Fruit fly (Drosophila melanogaster) whole organism, embryonic: ENCODE results near the gene CG8112.

Source experiments
- Atf3 ChIP-seq: fragments of 200-800 bp; sonication (Bioruptor generic); optimal IDR thresholded peaks from 3 replicates; lab custom pipeline; 2016; ENCODE audit warnings: missing biosample characterization, missing genetic modification characterization
- B-H2 ChIP-seq: fragments of 200-800 bp; sonication (Bioruptor generic); optimal IDR thresholded peaks from 2 replicates; lab custom pipeline; 2018; ENCODE audit warnings: missing biosample characterization, mild to moderate bottlenecking, missing genetic modification characterization
- Bdp1 ChIP-seq: fragments of 200-800 bp; sonication (Bioruptor generic); optimal IDR thresholded peaks from 3 replicates; lab custom pipeline; 2016; ENCODE audit warnings: missing biosample characterization, missing genetic modification characterization
- Blimp-1 ChIP-seq: fragments of 200-800 bp; sonication (Bioruptor generic); optimal IDR thresholded peaks from 3 replicates; lab custom pipeline; 2018; ENCODE audit warnings: missing biosample characterization, missing genetic modification characterization, mild to moderate bottlenecking, moderate library complexity, missing genetic modification reagents
- CG1529 ChIP-seq: fragments of 200-800 bp; sonication (Bioruptor generic); optimal IDR thresholded peaks from 3 replicates; lab custom pipeline; 2018; ENCODE audit warnings: missing biosample characterization, missing genetic modification characterization
- CG16813 ChIP-seq: fragments of 200-800 bp; sonication (Bioruptor generic); IDR thresholded peaks from 3 replicates; pipeline ENCODE4 v1.3.6; 2022; ENCODE audit warnings: missing biosample characterization, missing genetic modification characterization; ENCODE audit not compliant: partially characterized antibody
- CG17359 ChIP-seq: fragments of 200-800 bp; sonication (Bioruptor generic); optimal IDR thresholded peaks from 3 replicates; lab custom pipeline; 2018; ENCODE audit warnings: missing biosample characterization, mild to moderate bottlenecking, missing genetic modification characterization, moderate library complexity
- CG18262 ChIP-seq: fragments of 200-800 bp; optimal IDR thresholded peaks from 3 replicates; lab custom pipeline; 2019; ENCODE audit warnings: missing biosample characterization, mild to moderate bottlenecking, missing genetic modification characterization, moderate library complexity
- CG18599 ChIP-seq: fragments of 200-800 bp; sonication (Bioruptor generic); optimal IDR thresholded peaks from 3 replicates; lab custom pipeline; 2017; ENCODE audit warnings: missing biosample characterization, missing genetic modification characterization, mild to moderate bottlenecking, moderate library complexity, missing genetic modification reagents
- CG30403 ChIP-seq: fragments of 200-800 bp; sonication (Bioruptor generic); optimal IDR thresholded peaks from 3 replicates; lab custom pipeline; 2016; ENCODE audit warnings: missing biosample characterization, missing genetic modification characterization
- CG32532 ChIP-seq: fragments of 200-800 bp; sonication (Bioruptor generic); IDR thresholded peaks from 2 replicates; pipeline ENCODE4 v1.3.6; 2022; ENCODE audit warnings: missing biosample characterization, missing genetic modification characterization
- CG3847 ChIP-seq: fragments of 200-800 bp; sonication (Bioruptor generic); IDR thresholded peaks from 2 replicates; pipeline ENCODE4 v1.3.6; 2022; ENCODE audit warnings: missing biosample characterization, missing genetic modification characterization
- CG9797 ChIP-seq: fragments of 200-800 bp; sonication (Bioruptor generic); optimal IDR thresholded peaks from 3 replicates; lab custom pipeline; 2018; ENCODE audit warnings: missing biosample characterization, mild to moderate bottlenecking, missing genetic modification characterization
- CG9876 ChIP-seq: fragments of 200-800 bp; sonication (Bioruptor generic); optimal IDR thresholded peaks from 2 replicates; lab custom pipeline; 2016; ENCODE audit warnings: missing biosample characterization, missing genetic modification characterization
- D ChIP-seq, 2 experiments: fragments of 200-800 bp in 1 of 2; fragments of >200 bp in 1 of 2; sonication (Bioruptor generic) in 1 of 2; optimal IDR thresholded peaks; 2 replicates in 1 of 2; 3 replicates in 1 of 2; lab custom pipeline; 2017; ENCODE audit warnings: mild to moderate bottlenecking in 1 of 2, missing biosample characterization in 1 of 2, missing genetic modification characterization in 1 of 2, missing genetic modification reagents in 1 of 2
- Ets65A ChIP-seq: fragments of 200-800 bp; sonication (Bioruptor generic); peaks from one replicate; lab custom pipeline; 2016; ENCODE audit warnings: missing biosample characterization, missing genetic modification characterization
- Ets97D ChIP-seq: fragments of 200-800 bp; sonication (Bioruptor generic); optimal IDR thresholded peaks from 3 replicates; lab custom pipeline; 2016; ENCODE audit warnings: missing biosample characterization, missing genetic modification characterization
- GATAe ChIP-seq: fragments of 200-800 bp; sonication (Bioruptor generic); conservative IDR thresholded peaks from 2 replicates; pipeline ENCODE4 v1.3.6; 2022; ENCODE audit warnings: missing biosample characterization, missing genetic modification characterization
- HLHmδ ChIP-seq: fragments of 200-800 bp; sonication (Bioruptor generic); optimal IDR thresholded peaks from 2 replicates; lab custom pipeline; 2018; ENCODE audit warnings: missing biosample characterization, mild to moderate bottlenecking, missing genetic modification characterization, moderate library complexity
- Hr39 ChIP-seq: fragments of >200 bp; optimal IDR thresholded peaks from 2 replicates; lab custom pipeline; 2017
- MESR4 ChIP-seq: fragments of 200-800 bp; sonication (Bioruptor generic); optimal IDR thresholded peaks from 2 replicates; lab custom pipeline; 2018; ENCODE audit warnings: missing biosample characterization, mild to moderate bottlenecking, missing genetic modification characterization, moderate library complexity
- MTF-1 ChIP-seq: fragments of 200-800 bp; sonication (Bioruptor generic); optimal IDR thresholded peaks from 2 replicates; lab custom pipeline; 2018; ENCODE audit warnings: missing biosample characterization, mild to moderate bottlenecking, missing genetic modification characterization, borderline replicate concordance
- Myb ChIP-seq: fragments of 200-800 bp; sonication (Bioruptor generic); optimal IDR thresholded peaks from 2 replicates; lab custom pipeline; 2016; ENCODE audit warnings: missing biosample characterization, missing genetic modification characterization
- bigmax ChIP-seq: fragments of 200-800 bp; sonication (Bioruptor generic); optimal IDR thresholded peaks from 2 replicates; lab custom pipeline; 2018; ENCODE audit warnings: missing biosample characterization, mild to moderate bottlenecking, missing genetic modification characterization
- br ChIP-seq: fragments of >200 bp; optimal IDR thresholded peaks from 2 replicates; lab custom pipeline; 2017
- bsh ChIP-seq, 2 experiments: fragments of 200-800 bp; sonication (Bioruptor generic); optimal IDR thresholded peaks; 2 replicates each; lab custom pipeline; 2017 to 2018; ENCODE audit warnings: mild to moderate bottlenecking in 2 of 2, missing biosample characterization in 2 of 2, missing genetic modification characterization in 2 of 2, moderate library complexity in 1 of 2
- croc ChIP-seq: fragments of 200-800 bp; sonication (Bioruptor generic); conservative IDR thresholded peaks from 3 replicates; pipeline ENCODE4 v1.3.6; 2022; ENCODE audit warnings: missing biosample characterization, missing genetic modification characterization
- cwo ChIP-seq: fragments of 200-800 bp; sonication (Bioruptor generic); optimal IDR thresholded peaks from 3 replicates; lab custom pipeline; 2017; ENCODE audit warnings: missing biosample characterization, missing genetic modification characterization, mild to moderate bottlenecking, moderate library complexity, missing genetic modification reagents
- dmrt99B ChIP-seq: fragments of 200-800 bp; sonication (Bioruptor generic); optimal IDR thresholded peaks from 2 replicates; lab custom pipeline; 2018; ENCODE audit warnings: missing biosample characterization, mild to moderate bottlenecking, missing genetic modification characterization, moderate library complexity
- emc ChIP-seq: fragments of 200-800 bp; sonication (Bioruptor generic); optimal IDR thresholded peaks from 2 replicates; lab custom pipeline; 2016; ENCODE audit warnings: missing biosample characterization, missing genetic modification characterization
- ewg ChIP-seq: fragments of 200-800 bp; sonication (Bioruptor generic); optimal IDR thresholded peaks from 3 replicates; lab custom pipeline; 2017; ENCODE audit warnings: mild to moderate bottlenecking, missing biosample characterization, missing genetic modification reagents, missing genetic modification characterization
- fd3F ChIP-seq: fragments of 200-800 bp; sonication (Bioruptor generic); optimal IDR thresholded peaks from 2 replicates; lab custom pipeline; 2018; ENCODE audit warnings: missing biosample characterization, mild to moderate bottlenecking, missing genetic modification characterization, moderate library complexity
- fd96Cb ChIP-seq: fragments of 200-800 bp; sonication (Bioruptor generic); optimal IDR thresholded peaks from 2 replicates; lab custom pipeline; 2018; ENCODE audit warnings: missing biosample characterization, mild to moderate bottlenecking, missing genetic modification characterization, moderate library complexity
- gce ChIP-seq: fragments of 200-800 bp; sonication (Bioruptor generic); IDR thresholded peaks from 3 replicates; pipeline ENCODE4 v1.3.6; 2022; ENCODE audit warnings: missing biosample characterization, missing genetic modification characterization
- gem ChIP-seq: fragments of 200-800 bp; sonication (Bioruptor generic); optimal IDR thresholded peaks from 2 replicates; lab custom pipeline; 2019; ENCODE audit warnings: missing biosample characterization, mild to moderate bottlenecking, missing genetic modification characterization, moderate library complexity
- gfzf ChIP-seq: fragments of 200-800 bp; sonication (Bioruptor generic); optimal IDR thresholded peaks from 2 replicates; lab custom pipeline; 2016; ENCODE audit warnings: missing biosample characterization, mild to moderate bottlenecking, missing genetic modification characterization, moderate library complexity
- lab ChIP-seq: fragments of 200-800 bp; sonication (Bioruptor generic); optimal IDR thresholded peaks from 3 replicates; lab custom pipeline; 2017; ENCODE audit warnings: missing biosample characterization, missing genetic modification characterization, mild to moderate bottlenecking, moderate library complexity, missing genetic modification reagents
- pb ChIP-seq: fragments of 200-800 bp; sonication (Bioruptor generic); optimal IDR thresholded peaks from 3 replicates; lab custom pipeline; 2016; ENCODE audit warnings: missing biosample characterization, missing genetic modification characterization
- pfk ChIP-seq: fragments of 200-800 bp; sonication (Bioruptor generic); optimal IDR thresholded peaks from 2 replicates; lab custom pipeline; 2018; ENCODE audit warnings: missing biosample characterization, mild to moderate bottlenecking, missing genetic modification characterization, moderate library complexity
- pita ChIP-seq: fragments of 200-800 bp; sonication (Bioruptor generic); optimal IDR thresholded peaks from 2 replicates; lab custom pipeline; 2017; ENCODE audit warnings: missing biosample characterization, mild to moderate bottlenecking, missing genetic modification characterization
- repo ChIP-seq: fragments of 200-800 bp; sonication (Bioruptor generic); optimal IDR thresholded peaks from 2 replicates; lab custom pipeline; 2016; ENCODE audit warnings: missing biosample characterization, missing genetic modification characterization
- so ChIP-seq: fragments of 200-800 bp; sonication (Bioruptor generic); IDR thresholded peaks from 3 replicates; pipeline ENCODE4 v1.3.6; 2022; ENCODE audit warnings: missing biosample characterization, missing genetic modification characterization
- vnd ChIP-seq: fragments of 200-800 bp; sonication (Bioruptor generic); IDR thresholded peaks from 3 replicates; pipeline ENCODE4 v1.3.6; 2022; ENCODE audit warnings: missing biosample characterization, missing genetic modification characterization; ENCODE audit not compliant: partially characterized antibody
- wdn ChIP-seq: fragments of 200-800 bp; sonication (Bioruptor generic); IDR thresholded peaks from 2 replicates; pipeline ENCODE4 v1.3.6; 2022; ENCODE audit warnings: missing biosample characterization, missing genetic modification characterization

Gene CG8112

DNA sequence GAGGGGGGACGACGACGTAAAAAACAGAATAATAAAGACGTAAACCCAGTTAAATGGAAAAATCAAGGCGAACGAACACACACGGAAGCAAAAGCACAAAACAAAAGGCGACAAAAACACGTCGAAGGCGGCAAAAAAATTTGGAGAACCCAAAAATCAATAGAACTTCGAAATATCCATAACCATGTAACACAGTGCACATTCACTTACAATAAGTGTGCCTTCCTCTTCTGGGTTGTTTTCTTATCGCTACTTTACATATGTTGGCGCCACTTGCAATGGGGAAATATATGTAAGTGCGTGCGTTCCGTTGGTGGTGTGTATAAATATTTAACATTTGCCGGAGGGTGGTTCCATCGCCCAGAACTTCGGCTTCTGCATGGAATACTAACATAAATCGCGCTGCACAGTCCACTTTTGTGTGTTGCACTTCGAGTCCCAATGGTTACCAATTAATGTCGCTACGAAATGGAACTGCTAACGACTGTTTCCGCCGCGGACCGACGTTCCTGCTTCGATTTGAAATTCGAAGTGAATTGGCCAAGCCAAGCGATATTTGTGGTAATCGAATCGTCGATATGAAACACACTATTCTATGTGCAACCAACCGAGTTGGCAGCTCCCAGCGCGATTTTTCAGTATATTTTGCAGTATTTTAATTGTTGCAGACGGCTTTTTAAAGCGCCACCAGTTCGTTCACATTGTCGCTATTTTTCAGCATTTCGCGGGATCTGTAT lies 34.6 kb downstream of the CG8112 start, which contains the start of the genes CG9801 and Nasp (continued):
- TF ChIP-seq CG32532 (GFP tag; lab: Robert Waterston, UW) (0 out of 2 replicates have a peak, but pooled peaks have one; percentile 9), CG18599 (GFP tag; lab: Kevin White, UChicago) (peak; percentile 13), HLHmδ (GFP tag; lab: Kevin White, UChicago) (peak; percentile 20), lab (GFP tag; lab: Kevin White, UChicago) (peak; percentile 63), gce (GFP tag; lab: Robert Waterston, UW) (0 out of 3 replicates have a peak, but pooled peaks have one; percentile 15), CG3847 (peak; percentile 69), dmrt99B (tag; lab: Kevin White, UChicago) (peak; percentile 21), CG9797 (peak; percentile 94), emc (GFP tag; lab: Kevin White, UChicago) (no peak), Ets97D (GFP tag; lab: Kevin White, UChicago) (peak; percentile 95), pb (GFP tag; lab: Kevin White, UChicago) (peak; percentile 39), MESR4 (peak; percentile 50), so (peak; percentile 48; the same call in 1 of the 3 replicates), gfzf (peak; percentile 97), B-H2 (no peak), br (lab: Kevin White, UChicago) (no peak), repo (GFP tag; lab: Kevin White, UChicago) (peak; percentile 31), CG9876 (peak; percentile 41), gem (tag; lab: Kevin White, UChicago) (no peak), fd3F (GFP tag; lab: Kevin White, UChicago) (peak; percentile 24), Bdp1 (GFP tag; lab: Kevin White, UChicago) (peak; percentile 9), ewg (no peak), CG30403 (GFP tag; lab: Kevin White, UChicago) (peak; percentile 31), CG16813 (GFP tag; lab: Robert Waterston, UW) (peak; percentile 75), fd96Cb (tag; lab: Kevin White, UChicago) (no peak), Myb (GFP tag; lab: Kevin White, UChicago) (peak; percentile 84), CG1529 (GFP tag; lab: Kevin White, UChicago) (no peak), Ets65A (GFP tag; lab: Kevin White, UChicago) (peak; percentile 49), pita (GFP tag; lab: Kevin White, UChicago) (no peak), pfk (GFP tag; lab: Kevin White, UChicago) (no peak), bsh (GFP tag; optimal IDR thresholded peaks at IDR 0.05; lab: Kevin White, UChicago) (peak in 1 of 2 experiments; percentile 19), vnd (GFP tag; lab: Robert Waterston, UW) (peak; percentile 62; the same call in 2 of the 3 replicates), croc (GFP tag; lab: Robert Waterston, UW) (no peak), Blimp-1 (GFP tag; lab: Kevin White, UChicago) (peak; percentile 16), bigmax (GFP tag; lab: Kevin White, UChicago) (no peak), cwo (GFP tag; lab: Kevin White, UChicago) (no peak), Hr39 (lab: Kevin White, UChicago) (no peak), CG18262 (tag; lab: Kevin White, UChicago) (no peak), CG17359 (tag; lab: Kevin White, UChicago) (peak; percentile 18), wdn (GFP tag; lab: Robert Waterston, UW) (peak; percentile 38; the same call in 1 of the 2 replicates), MTF-1 (GFP tag; lab: Kevin White, UChicago) (no peak), D (optimal IDR thresholded peaks at IDR 0.05; lab: Kevin White, UChicago) (no peak), D (GFP tag; optimal IDR thresholded peaks at IDR 0.05; lab: Kevin White, UChicago) (no peak), Atf3 (no peak), GATAe (GFP tag; lab: Robert Waterston, UW) (no peak)
